Worm (Caenorhabditis elegans) whole organism, L3 larva: Measurements from ENCODE around the gene sto-5.

ENCODE experiments used
- ceh-28 ChIP-seq: fragments of 150-350 bp; optimal IDR thresholded peaks from 2 replicates; lab custom pipeline; 2014; ENCODE audit warnings: missing biosample characterization, missing genetic modification reagents, missing genetic modification characterization
- lin-39 ChIP-seq: fragments of 150-350 bp; optimal IDR thresholded peaks from 2 replicates; lab custom pipeline; 2018; ENCODE audit warnings: missing biosample characterization, missing genetic modification reagents, missing genetic modification characterization
- nhr-23 ChIP-seq: fragments of 150-350 bp; optimal IDR thresholded peaks from 2 replicates; lab custom pipeline; 2014; ENCODE audit warnings: missing biosample characterization, missing genetic modification reagents, missing genetic modification characterization
- pqm-1 ChIP-seq: fragments of 150-350 bp; optimal IDR thresholded peaks from 2 replicates; lab custom pipeline; 2017; ENCODE audit warnings: missing biosample characterization, missing genetic modification characterization, inconsistent platforms

The sto-5 gene

DNA sequence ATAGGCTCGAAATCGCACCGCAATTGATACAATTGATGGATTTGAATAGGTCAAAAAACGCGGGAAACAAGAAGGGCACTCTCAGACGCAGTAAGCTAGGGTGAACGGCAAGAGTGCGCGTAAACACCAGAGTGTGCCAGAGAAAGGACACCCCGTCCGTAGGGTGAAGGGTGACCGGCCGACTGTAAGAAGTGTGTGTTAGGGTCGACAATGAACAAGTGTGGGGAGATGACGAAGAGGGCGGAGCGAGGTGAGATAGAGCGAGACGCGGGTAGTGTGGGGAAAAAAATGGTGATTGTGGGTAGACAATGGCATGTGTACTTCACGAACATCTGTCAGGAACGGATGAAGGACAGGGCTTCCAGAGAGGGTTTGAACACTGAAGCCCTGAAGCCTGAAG is 54.3 kb downstream of the sto-5 start:
- TF ChIP-seq ceh-28 (no peak), lin-39 (tag; lab: Kevin White, UChicago) (peak; percentile 14)

- TF ChIP-seq pqm-1 (tag; lab: Kevin White, UChicago) (no peak), nhr-23 (tag; lab: Kevin White, UChicago) (peak; percentile 37)
- TF ChIP-seq, all 47 proteins: peak for 1
Observed at ce11 chrX:16770398-16770797, 54.9 kb downstream of the sto-5 start, which contains the start of gene mct-6. TSS of gene mct-6 (minus strand) at chrX:16770498.
